Fruit fly (Drosophila melanogaster): Measurements from ENCODE around the gene Gr61a.
"Not testable (repeated sequence)": the region's sequence is repeated elsewhere in the genome, so short reads cannot be mapped to it uniquely, and the experiment has no call there.

dm6 chr3L:865096-865495, 23.8 kb downstream of the Gr61a start, which contains the start of gene CG12502:
- not testable (repeated sequence) for TF ChIP-seq psq (optimal IDR thresholded peaks at IDR 0.05); pan (optimal IDR thresholded peaks at IDR 0.05); EcR (GFP tag; optimal IDR thresholded peaks at IDR 0.05); Dll (optimal IDR thresholded peaks at IDR 0.05); CG8478 (optimal IDR thresholded peaks at IDR 0.05)

Measured in whole organism.